Worm (Caenorhabditis elegans) whole organism, L4/young adult: ENCODE measurements around the gene T20B12.7.

ENCODE experiments used
- W03F9.2 ChIP-seq: fragments of 150-350 bp; optimal IDR thresholded peaks from 2 replicates; lab custom pipeline; 2014; ENCODE audit warnings: missing biosample characterization, missing genetic modification characterization
- dao-5 ChIP-seq: sonication (generic microtip); optimal IDR thresholded peaks from 2 replicates; lab custom pipeline; 2016; ENCODE audit warnings: missing genotype, missing genetic modification characterization, moderate library complexity, missing compliant biosample characterization
- him-1 ChIP-seq: sonication (generic microtip); optimal IDR thresholded peaks from 2 replicates; lab custom pipeline; 2016; ENCODE audit warnings: missing genotype, missing genetic modification reagents, missing genetic modification characterization, missing compliant biosample characterization

Gene T20B12.7

ce11 chrIII:7335220-7335619 lies 43.6 kb downstream of the T20B12.7 start, which contains the start of gene F56C9.10:
F56C9.10 (minus strand) TSS chrIII:7335316.
- TF ChIP-seq W03F9.2 (tag; lab: Kevin White, UChicago) (peak; percentile 85), him-1 (tag; lab: Kevin White, UChicago) (no peak)

- TF ChIP-seq him-1 (tag; lab: Kevin White, UChicago) (no peak), W03F9.2 (tag; lab: Kevin White, UChicago) (no peak), dao-5 (no peak)
Observed at ce11 chrIII:7331671-7332070, 47.2 kb downstream of the T20B12.7 start.

ce11 chrIII:7329155-7329732 lies 49.6 kb downstream of the T20B12.7 start, which contains the start of gene lab-2:
lab-2 (minus strand) TSS chrIII:7329607.
- no peak for TF ChIP-seq W03F9.2 (tag; lab: Kevin White, UChicago)
- TF ChIP-seq dao-5, result no peak
- TF ChIP-seq him-1 (tag; lab: Kevin White, UChicago), result no peak
